Worm (Caenorhabditis elegans) whole organism, L4/young adult: ENCODE measurements around the gene C46E10.1.

ENCODE experiments used
- W03F9.2 ChIP-seq: fragments of 150-350 bp; optimal IDR thresholded peaks from 2 replicates; lab custom pipeline; 2014; ENCODE audit warnings: missing biosample characterization, missing genetic modification characterization
- dao-5 ChIP-seq: sonication (generic microtip); optimal IDR thresholded peaks from 2 replicates; lab custom pipeline; 2016; ENCODE audit warnings: missing genotype, missing genetic modification characterization, moderate library complexity, missing compliant biosample characterization
- him-1 ChIP-seq: sonication (generic microtip); optimal IDR thresholded peaks from 2 replicates; lab custom pipeline; 2016; ENCODE audit warnings: missing genotype, missing genetic modification reagents, missing genetic modification characterization, missing compliant biosample characterization

- TF ChIP-seq him-1 (tag; lab: Kevin White, UChicago) (no peak), dao-5 (tag; lab: Kevin White, UChicago) (no peak), W03F9.2 (tag; lab: Kevin White, UChicago) (no peak)
These were observed 19.7 kb downstream of the C46E10.1 start, which contains the start of gene nta-1 for ce11 chrII:3743684-3744200.
